Worm (Caenorhabditis elegans): ENCODE results near the gene str-16.

DNA sequence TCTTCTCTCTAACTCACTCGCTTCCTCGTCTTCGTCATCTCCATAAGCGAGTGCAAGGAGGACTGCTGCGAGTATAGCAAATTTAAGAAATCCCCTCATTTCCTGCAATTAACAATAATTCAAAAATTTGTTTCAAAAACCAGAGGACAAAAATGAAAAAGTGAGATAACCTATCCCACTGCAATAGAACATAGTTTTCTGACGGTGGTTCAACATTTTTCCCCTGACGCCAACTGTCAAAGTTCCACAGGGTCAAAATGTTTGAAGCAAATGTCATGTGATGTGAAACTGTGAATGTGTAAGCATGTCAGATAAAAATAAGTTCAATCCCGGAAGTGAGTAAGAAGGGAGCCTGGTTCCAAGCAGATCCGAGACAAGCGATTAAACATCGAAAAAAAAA, 32.7 kb downstream of the str-16 start, which contains the start of gene T28A11.19:
- TF ChIP-seq tbx-11 (GFP tag; IDR thresholded peaks at IDR 0.05) (no peak), hmg-4 (GFP tag; optimal IDR thresholded peaks at IDR 0.05) (no peak), ceh-13 (GFP tag; optimal IDR thresholded peaks at IDR 0.05) (no peak), F13C5.2 (tag; optimal IDR thresholded peaks at IDR 0.05) (no peak), B0310.2 (tag; optimal IDR thresholded peaks at IDR 0.05) (no peak), flt-1 (GFP tag; IDR thresholded peaks at IDR 0.05) (no peak), ceh-36 (tag; optimal IDR thresholded peaks at IDR 0.05) (no peak), ama-1 (optimal IDR thresholded peaks at IDR 0.05) (no peak), scrt-1 (GFP tag; IDR thresholded peaks at IDR 0.05) (no peak), hmbx-1 (tag; optimal IDR thresholded peaks at IDR 0.05) (no peak), tra-4 (tag; optimal IDR thresholded peaks at IDR 0.05) (no peak), ets-7 (tag; optimal IDR thresholded peaks at IDR 0.05) (no peak), pes-1 (GFP tag; IDR thresholded peaks at IDR 0.05) (no peak), aly-1 (tag; optimal IDR thresholded peaks at IDR 0.05) (no peak)

Data from whole organism, early embryonic.